Worm (Caenorhabditis elegans): ENCODE data around the gene ribo-1.
A peak's percentile ranks its signal among the peaks of the same experiment; 100 is the strongest.

ribo-1 gene

DNA sequence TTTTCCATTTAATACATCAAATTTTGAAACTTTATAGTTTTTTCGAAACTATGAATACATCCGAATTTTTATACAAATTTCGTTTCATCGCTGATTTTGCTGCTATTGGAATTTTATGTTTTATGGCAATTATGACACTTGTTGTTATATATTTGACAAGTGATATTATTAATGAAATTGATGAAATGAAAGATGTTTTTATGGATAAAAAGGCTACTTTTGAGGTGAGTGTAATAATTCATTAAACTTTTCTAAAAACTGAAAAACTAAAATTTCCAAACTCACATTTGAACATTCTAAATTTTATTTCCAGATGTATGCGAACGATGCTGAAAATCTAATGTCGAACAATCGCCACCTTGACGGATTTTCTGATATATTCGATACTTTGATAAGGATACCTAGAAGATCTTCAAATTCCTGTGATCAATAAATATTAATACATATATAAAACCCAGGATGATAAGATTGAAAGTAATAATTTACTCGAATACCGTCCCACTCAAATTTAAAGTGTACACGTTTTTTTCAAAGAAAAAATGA, 4.5 kb upstream of the ribo-1 start, which contains the start of the genes T22D1.17 and T22D1.8 (continued):
- TF ChIP-seq F33H1.4 (GFP tag; IDR thresholded peaks at IDR 0.05), result peak; percentile 35; the same call in 1 of the 2 replicates
- no peak for TF ChIP-seq cebp-1 (GFP tag; IDR thresholded peaks at IDR 0.05)
- peak; percentile 39 for TF ChIP-seq cebp-1 (tag; optimal IDR thresholded peaks at IDR 0.05)
- TF ChIP-seq Y79H2A.3 (GFP tag; conservative IDR thresholded peaks at IDR 0.05), result no peak
- TF ChIP-seq nfyb-1 (GFP tag; IDR thresholded peaks at IDR 0.05), result peak; percentile 71
- TF ChIP-seq ceh-100 (GFP tag; IDR thresholded peaks at IDR 0.05), result peak; percentile 9; the same call in 1 of the 2 replicates
- peak; percentile 44; the same call in 1 of the 2 replicates for TF ChIP-seq C17E4.6 (GFP tag; IDR thresholded peaks at IDR 0.05)
- 0 out of 2 replicates have a peak, but pooled peaks have one; percentile 22 for TF ChIP-seq Y56A3A.18 (GFP tag; IDR thresholded peaks at IDR 0.05)
- 0 out of 2 replicates have a peak, but pooled peaks have one; percentile 48 for TF ChIP-seq madf-3 (GFP tag; IDR thresholded peaks at IDR 0.05)
- TF ChIP-seq mcd-1 (GFP tag; IDR thresholded peaks at IDR 0.05), result no peak
- TF ChIP-seq dpl-1 (GFP tag; optimal IDR thresholded peaks at IDR 0.05), result no peak
- peak; percentile 62; the same call in 1 of the 2 replicates for TF ChIP-seq lin-26 (GFP tag; IDR thresholded peaks at IDR 0.05)
- peak; percentile 60 for TF ChIP-seq lin-54 (GFP tag; optimal IDR thresholded peaks at IDR 0.05)
- TF ChIP-seq snpc-1.3 (tag; optimal IDR thresholded peaks at IDR 0.05; ENCODE audit: insufficient read depth), result peak; percentile 69
- TF ChIP-seq mxl-1 (tag; optimal IDR thresholded peaks at IDR 0.05), result peak; percentile 10
- peak; percentile 85 for TF ChIP-seq ekl-4 (GFP tag; IDR thresholded peaks at IDR 0.05)
- TF ChIP-seq hrde-1 (tag; optimal IDR thresholded peaks at IDR 0.05; ENCODE audit: borderline replicate concordance), result peak; percentile 63
- TF ChIP-seq aptf-2 (GFP tag; conservative IDR thresholded peaks at IDR 0.05), result no peak
- TF ChIP-seq F39B2.1 (GFP tag; IDR thresholded peaks at IDR 0.05), result peak; percentile 61; the same call in 1 of the 2 replicates
- TF ChIP-seq ets-4 (GFP tag; optimal IDR thresholded peaks at IDR 0.05), result no peak
- TF ChIP-seq him-1 (tag; optimal IDR thresholded peaks at IDR 0.05), result no peak
- no peak for TF ChIP-seq lag-1 (GFP tag; IDR thresholded peaks at IDR 0.05)
- peak; percentile 25 for TF ChIP-seq hmg-1.2 (GFP tag; IDR thresholded peaks at IDR 0.05)
- peak; percentile 59; the same call in 1 of the 2 replicates for TF ChIP-seq pbrm-1 (GFP tag; IDR thresholded peaks at IDR 0.05)
- TF ChIP-seq lin-35 (GFP tag; optimal IDR thresholded peaks at IDR 0.05), result peak in 1 of 3 experiments; percentile 10
- TF ChIP-seq nfya-1 (tag; optimal IDR thresholded peaks at IDR 0.05; ENCODE audit: borderline replicate concordance, insufficient read depth), result no peak

DNA sequence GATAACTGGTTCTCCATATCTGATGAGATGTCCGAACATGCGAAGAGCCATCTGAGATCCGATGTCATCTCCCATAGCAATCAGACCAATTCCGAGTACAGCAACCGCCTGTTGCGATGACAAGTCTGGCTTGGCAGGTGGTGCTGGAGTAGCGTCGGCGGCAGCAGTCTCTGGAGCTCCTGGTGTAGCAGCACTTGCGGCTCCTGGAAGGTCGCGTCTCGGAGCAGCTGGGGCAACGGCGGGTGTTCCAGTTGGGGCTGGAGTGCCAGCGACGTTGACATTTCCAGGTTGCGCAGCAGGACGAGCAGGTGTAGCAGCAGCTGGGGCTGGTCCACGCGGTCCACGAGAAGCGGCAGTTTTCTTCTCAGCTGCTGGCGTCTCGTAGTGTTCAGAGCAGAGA, 3.0 kb upstream of the ribo-1 start:
- TF ChIP-seq egrh-3 (GFP tag; IDR thresholded peaks at IDR 0.05) (peak; percentile 92), lin-26 (GFP tag; IDR thresholded peaks at IDR 0.05) (peak; percentile 39; the same call in 1 of the 2 replicates), let-526 (GFP tag; IDR thresholded peaks at IDR 0.05) (no peak), B0019.2 (GFP tag; conservative IDR thresholded peaks at IDR 0.05) (no peak), zfh-2 (GFP tag; conservative IDR thresholded peaks at IDR 0.05) (peak; percentile 96), F22D6.2 (tag; optimal IDR thresholded peaks at IDR 0.05) (no peak), Y95B8A.8 (GFP tag; IDR thresholded peaks at IDR 0.05) (no peak), nhr-80 (tag; optimal IDR thresholded peaks at IDR 0.05) (no peak), ceh-27 (GFP tag; optimal IDR thresholded peaks at IDR 0.05) (peak; percentile 20), mcd-1 (GFP tag; IDR thresholded peaks at IDR 0.05) (peak; percentile 31; the same call in 1 of the 2 replicates), K12H6.12 (tag; optimal IDR thresholded peaks at IDR 0.05) (no peak), mes-4 (tag; optimal IDR thresholded peaks at IDR 0.05) (no peak), dox-1 (GFP tag; IDR thresholded peaks at IDR 0.05) (0 out of 2 replicates have a peak, but pooled peaks have one; percentile 10), nfyb-1 (GFP tag; IDR thresholded peaks at IDR 0.05) (no peak), F33H1.4 (GFP tag; IDR thresholded peaks at IDR 0.05) (0 out of 2 replicates have a peak, but pooled peaks have one; percentile 21), F37B4.10 (GFP tag; IDR thresholded peaks at IDR 0.05) (0 out of 2 replicates have a peak, but pooled peaks have one; percentile 77)
